Worm (Caenorhabditis elegans): ENCODE data around the gene oct-2.

DNA sequence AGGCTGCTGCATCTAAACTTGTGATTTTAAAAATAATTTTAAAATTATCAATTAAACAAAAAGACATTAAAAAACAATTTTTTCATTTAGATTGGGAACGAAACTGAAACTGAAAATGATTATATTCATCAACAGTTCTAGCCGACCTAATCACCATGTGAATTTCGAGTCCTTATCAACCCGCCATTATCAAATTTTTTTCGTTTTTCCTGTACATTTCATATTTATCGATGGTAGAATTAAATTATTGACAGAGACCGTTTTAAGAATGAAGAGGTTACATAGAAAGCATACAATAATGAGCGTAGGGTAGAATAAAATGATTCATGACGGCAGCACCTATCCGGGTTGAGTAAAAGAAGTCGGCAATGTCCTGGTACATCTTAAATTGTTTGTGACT lies 22.0 kb upstream of the oct-2 start, which contains the start of gene asm-2:
- TF ChIP-seq med-1 (GFP tag; optimal IDR thresholded peaks at IDR 0.05; ENCODE audit: insufficient read depth) (no peak), ztf-23 (GFP tag; IDR thresholded peaks at IDR 0.05) (no peak), cog-1 (tag; optimal IDR thresholded peaks at IDR 0.05) (no peak), T22C8.4 (GFP tag; IDR thresholded peaks at IDR 0.05) (no peak), flt-1 (GFP tag; IDR thresholded peaks at IDR 0.05) (no peak), ref-1 (GFP tag; conservative IDR thresholded peaks at IDR 0.05) (no peak)
